Worm (Caenorhabditis elegans): ENCODE data around the gene T07D1.3.

DNA sequence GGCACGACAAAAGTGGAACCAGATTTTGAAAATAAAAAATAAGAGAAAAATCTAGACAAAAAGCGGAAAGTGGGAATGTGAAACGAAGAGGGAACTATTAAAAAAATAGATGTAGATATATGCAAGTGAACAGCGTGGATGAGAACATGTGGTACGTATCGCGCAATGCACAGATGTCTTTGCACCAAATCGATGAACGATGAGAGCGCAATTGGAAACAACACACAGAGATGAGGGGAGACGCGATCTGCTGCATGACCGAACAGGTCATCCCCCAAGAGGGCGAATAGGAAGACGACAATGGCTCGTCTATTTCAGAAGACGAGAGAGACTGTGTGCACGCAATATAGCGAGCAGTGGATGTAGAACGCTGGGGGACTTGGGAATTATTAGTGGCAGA is 9.5 kb upstream of the T07D1.3 start:
- TF ChIP-seq hlh-30 (tag; optimal IDR thresholded peaks at IDR 0.05; ENCODE audit: insufficient read depth) (peak; percentile 6), unc-86 (tag; optimal IDR thresholded peaks at IDR 0.05) (no peak), ceh-45 (GFP tag; IDR thresholded peaks at IDR 0.05) (no peak), elt-2 (tag; optimal IDR thresholded peaks at IDR 0.05) (peak; percentile 2), elt-4 (tag; optimal IDR thresholded peaks at IDR 0.05) (no peak)

Measured in whole organism, late embryonic.